Worm (Caenorhabditis elegans) whole organism, mixed stage, embryonic: ENCODE results near the gene C36A4.10.

Experiments used
- M03D4.4 ChIP-seq: sonication (generic microtip); optimal IDR thresholded peaks from 2 replicates; lab custom pipeline; 2017; ENCODE audit warnings: mild to moderate bottlenecking, missing genetic modification characterization, missing compliant biosample characterization
- bed-3 ChIP-seq: fragments of 200-800 bp; sonication (Bioruptor generic); optimal IDR thresholded peaks from 3 replicates; lab custom pipeline; 2018; ENCODE audit warnings: mild to moderate bottlenecking, missing genetic modification characterization, moderate library complexity, missing compliant biosample characterization
- blmp-1 ChIP-seq: fragments of 150-350 bp; optimal IDR thresholded peaks from 2 replicates; lab custom pipeline; 2014; ENCODE audit warnings: missing biosample characterization, missing genetic modification characterization
- ceh-39 ChIP-seq: fragments of 150-350 bp; optimal IDR thresholded peaks from 2 replicates; lab custom pipeline; 2014; ENCODE audit warnings: missing biosample characterization, missing genetic modification characterization
- ceh-43 ChIP-seq: fragments of 200-800 bp; sonication (Bioruptor generic); optimal IDR thresholded peaks from 2 replicates; lab custom pipeline; 2018; ENCODE audit warnings: mild to moderate bottlenecking, missing genetic modification characterization, moderate library complexity, missing compliant biosample characterization
- ceh-83 ChIP-seq: fragments of 200-800 bp; sonication (Bioruptor generic); optimal IDR thresholded peaks from 2 replicates; lab custom pipeline; 2018; ENCODE audit warnings: mild to moderate bottlenecking, missing genetic modification characterization, missing compliant biosample characterization
- ces-1 ChIP-seq: fragments of 150-350 bp; optimal IDR thresholded peaks from 2 replicates; lab custom pipeline; 2014; ENCODE audit warnings: missing biosample characterization, missing genetic modification reagents, missing genetic modification characterization
- cnd-1 ChIP-seq: fragments of 200-800 bp; sonication (Bioruptor generic); optimal IDR thresholded peaks from 2 replicates; lab custom pipeline; 2018; ENCODE audit warnings: mild to moderate bottlenecking, missing genetic modification characterization, missing compliant biosample characterization
- drap-1 ChIP-seq: fragments of 200-800 bp; sonication (Bioruptor generic); optimal IDR thresholded peaks from 3 replicates; lab custom pipeline; 2018; ENCODE audit warnings: mild to moderate bottlenecking, missing genetic modification characterization, missing compliant biosample characterization
- elt-1 ChIP-seq: sonication (generic microtip); optimal IDR thresholded peaks from 2 replicates; lab custom pipeline; 2017; ENCODE audit warnings: missing genetic modification characterization, mild to moderate bottlenecking, missing compliant biosample characterization, antibody characterized with exemption, moderate library complexity, borderline replicate concordance; ENCODE audit not compliant: insufficient read depth
- elt-3 ChIP-seq: fragments of 150-350 bp; optimal IDR thresholded peaks from 2 replicates; lab custom pipeline; 2014; ENCODE audit warnings: missing biosample characterization, missing genetic modification characterization
- flh-1 ChIP-seq: fragments of 200-800 bp; sonication (Bioruptor generic); optimal IDR thresholded peaks from 2 replicates; lab custom pipeline; 2018; ENCODE audit warnings: mild to moderate bottlenecking, missing genetic modification characterization, moderate library complexity, missing compliant biosample characterization
- ham-2 ChIP-seq: fragments of 200-800 bp; sonication (Bioruptor generic); optimal IDR thresholded peaks from 2 replicates; lab custom pipeline; 2018; ENCODE audit warnings: mild to moderate bottlenecking, missing genetic modification characterization, missing compliant biosample characterization
- hlh-1 ChIP-seq: fragments of 150-350 bp; optimal IDR thresholded peaks from 2 replicates; lab custom pipeline; 2014; ENCODE audit warnings: missing biosample characterization, missing genetic modification reagents, missing genetic modification characterization
- lin-13 ChIP-seq: fragments of 150-350 bp; optimal IDR thresholded peaks from 2 replicates; lab custom pipeline; 2014; ENCODE audit warnings: missing biosample characterization, missing genetic modification characterization
- lin-32 ChIP-seq: fragments of 200-800 bp; sonication (Bioruptor generic); optimal IDR thresholded peaks from 2 replicates; lab custom pipeline; 2018; ENCODE audit warnings: mild to moderate bottlenecking, missing genetic modification characterization, missing compliant biosample characterization
- lsy-2 ChIP-seq: fragments of 150-350 bp; optimal IDR thresholded peaks from 2 replicates; lab custom pipeline; 2014; ENCODE audit warnings: missing biosample characterization, missing genetic modification characterization
- mab-5 ChIP-seq: fragments of 150-350 bp; optimal IDR thresholded peaks from 2 replicates; lab custom pipeline; 2014; ENCODE audit warnings: missing biosample characterization, missing genetic modification characterization
- mep-1 ChIP-seq: fragments of 150-350 bp; optimal IDR thresholded peaks from 2 replicates; lab custom pipeline; 2017; ENCODE audit warnings: missing biosample characterization, missing genetic modification reagents, missing genetic modification characterization, inconsistent platforms
- mls-2 ChIP-seq: sonication (generic microtip); optimal IDR thresholded peaks from 2 replicates; lab custom pipeline; 2016; ENCODE audit warnings: mild to moderate bottlenecking, missing genetic modification characterization, moderate library complexity, missing compliant biosample characterization
- nhr-12 ChIP-seq: fragments of 150-350 bp; optimal IDR thresholded peaks from 2 replicates; lab custom pipeline; 2014; ENCODE audit warnings: missing biosample characterization, missing genetic modification characterization
- nhr-2 ChIP-seq: fragments of 150-350 bp; optimal IDR thresholded peaks from 2 replicates; lab custom pipeline; 2014; ENCODE audit warnings: missing biosample characterization, missing genetic modification characterization
- nhr-237 ChIP-seq: fragments of 150-350 bp; optimal IDR thresholded peaks from 2 replicates; lab custom pipeline; 2014; ENCODE audit warnings: missing biosample characterization, missing genetic modification characterization
- nhr-28 ChIP-seq: fragments of 150-350 bp; optimal IDR thresholded peaks from 2 replicates; lab custom pipeline; 2014; ENCODE audit warnings: missing biosample characterization, missing genetic modification characterization
- nhr-76 ChIP-seq: sonication (generic microtip); optimal IDR thresholded peaks from 2 replicates; lab custom pipeline; 2017; ENCODE audit warnings: missing biosample characterization, missing genetic modification characterization
- pha-4 ChIP-seq: fragments of 150-350 bp; optimal IDR thresholded peaks from 2 replicates; lab custom pipeline; 2018; ENCODE audit warnings: missing biosample characterization, missing genetic modification reagents, missing genetic modification characterization
- sem-2 ChIP-seq: fragments of 200-800 bp; sonication (Bioruptor generic); optimal IDR thresholded peaks from 2 replicates; lab custom pipeline; 2018; ENCODE audit warnings: mild to moderate bottlenecking, missing genetic modification characterization, missing compliant biosample characterization
- snpc-4 ChIP-seq: fragments of 150-350 bp; optimal IDR thresholded peaks from 2 replicates; lab custom pipeline; 2014; ENCODE audit warnings: missing biosample characterization, missing genetic modification characterization
- sptf-1 ChIP-seq: sonication (generic microtip); optimal IDR thresholded peaks from 2 replicates; lab custom pipeline; 2017; ENCODE audit warnings: mild to moderate bottlenecking, missing genetic modification characterization, moderate library complexity, missing compliant biosample characterization
- tbx-8 ChIP-seq: fragments of 200-800 bp; sonication (Bioruptor generic); optimal IDR thresholded peaks from 2 replicates; lab custom pipeline; 2018; ENCODE audit warnings: mild to moderate bottlenecking, missing genetic modification characterization, moderate library complexity, missing compliant biosample characterization
- unc-120 ChIP-seq: sonication (generic microtip); optimal IDR thresholded peaks from 2 replicates; lab custom pipeline; 2017; ENCODE audit warnings: missing genetic modification characterization, missing compliant biosample characterization; ENCODE audit not compliant: poor library complexity, severe bottlenecking
- unc-39 ChIP-seq: fragments of 150-350 bp; optimal IDR thresholded peaks from 2 replicates; lab custom pipeline; 2014; ENCODE audit warnings: missing biosample characterization, missing genetic modification characterization
- unc-62 ChIP-seq: fragments of 150-350 bp; optimal IDR thresholded peaks from 2 replicates; lab custom pipeline; 2014; ENCODE audit warnings: missing biosample characterization, missing genetic modification reagents, missing genetic modification characterization
- zip-8 ChIP-seq: fragments of 150-350 bp; optimal IDR thresholded peaks from 2 replicates; lab custom pipeline; 2014; ENCODE audit warnings: missing biosample characterization, missing genetic modification characterization
- ztf-11 ChIP-seq: fragments of 150-350 bp; optimal IDR thresholded peaks from 2 replicates; lab custom pipeline; 2014; ENCODE audit warnings: missing biosample characterization, missing genetic modification characterization

C36A4.10 gene

DNA sequence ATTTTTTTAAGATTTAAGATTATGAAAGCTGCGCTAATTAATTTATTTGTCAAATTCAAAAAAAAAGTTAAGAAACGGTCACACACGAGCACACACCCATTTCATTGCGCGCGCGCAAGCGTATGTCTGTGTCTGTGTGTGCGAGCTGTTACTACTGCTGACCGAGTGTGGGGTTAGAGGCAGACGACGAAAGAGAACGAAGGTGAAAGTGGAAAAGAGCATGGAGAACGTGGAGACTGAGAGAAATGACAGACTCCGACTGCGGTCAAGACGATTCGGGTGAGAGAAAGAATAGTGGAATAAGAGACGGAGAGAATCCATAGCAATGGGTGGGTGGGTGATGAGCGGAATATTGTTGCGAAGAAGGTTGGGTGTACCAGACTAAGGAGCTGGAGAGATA is 11.1 kb downstream of the C36A4.10 start:
- TF ChIP-seq unc-120 (tag; lab: Kevin White, UChicago): peak; percentile 84
- no peak for TF ChIP-seq bed-3 (GFP tag; lab: Kevin White, UChicago)
- peak; percentile 42 for TF ChIP-seq ces-1 (GFP tag; lab: Kevin White, UChicago)
- peak; percentile 90 for TF ChIP-seq blmp-1
- peak; percentile 43 for TF ChIP-seq drap-1 (GFP tag; lab: Kevin White, UChicago)
- peak; percentile 11 for TF ChIP-seq M03D4.4 (tag; lab: Kevin White, UChicago)
- TF ChIP-seq nhr-237 (tag; lab: Kevin White, UChicago): peak; percentile 9
- TF ChIP-seq flh-1 (GFP tag; lab: Kevin White, UChicago): no peak
- TF ChIP-seq cnd-1: peak; percentile 69
- TF ChIP-seq tbx-8 (GFP tag; lab: Kevin White, UChicago): no peak
- peak; percentile 74 for TF ChIP-seq unc-62 (GFP tag; lab: Kevin White, UChicago)
- TF ChIP-seq lsy-2 (tag; lab: Kevin White, UChicago): peak; percentile 15
- no peak for TF ChIP-seq ceh-83
- no peak for TF ChIP-seq snpc-4 (tag; lab: Kevin White, UChicago)
- no peak for TF ChIP-seq zip-8 (tag; lab: Kevin White, UChicago)
- no peak for TF ChIP-seq nhr-76 (tag; lab: Kevin White, UChicago)
- no peak for TF ChIP-seq nhr-12 (tag; lab: Kevin White, UChicago)
- peak; percentile 64 for TF ChIP-seq ham-2 (GFP tag; lab: Kevin White, UChicago)
- peak; percentile 45 for TF ChIP-seq hlh-1 (tag; lab: Kevin White, UChicago)
- TF ChIP-seq lin-13: peak; percentile 63
- no peak for TF ChIP-seq sem-2 (GFP tag; lab: Kevin White, UChicago)
- TF ChIP-seq unc-39: no peak
- TF ChIP-seq sptf-1 (tag; lab: Kevin White, UChicago): peak; percentile 67
- peak; percentile 46 for TF ChIP-seq mls-2 (tag; lab: Kevin White, UChicago)
- TF ChIP-seq ztf-11 (tag; lab: Kevin White, UChicago): no peak
- no peak for TF ChIP-seq ceh-43
- no peak for TF ChIP-seq mab-5 (tag; lab: Kevin White, UChicago)
- no peak for TF ChIP-seq elt-1
- peak; percentile 80 for TF ChIP-seq nhr-2 (tag; lab: Kevin White, UChicago)
- peak; percentile 53 for TF ChIP-seq mep-1
- no peak for TF ChIP-seq nhr-28 (tag; lab: Kevin White, UChicago)
- TF ChIP-seq lin-32 (GFP tag; lab: Kevin White, UChicago): peak; percentile 30
- TF ChIP-seq pha-4: peak; percentile 81
- TF ChIP-seq elt-3 (tag; lab: Kevin White, UChicago): no peak
- peak; percentile 35 for TF ChIP-seq ceh-39 (tag; lab: Kevin White, UChicago)
- TF ChIP-seq, all 35 proteins: peak for 19

DNA sequence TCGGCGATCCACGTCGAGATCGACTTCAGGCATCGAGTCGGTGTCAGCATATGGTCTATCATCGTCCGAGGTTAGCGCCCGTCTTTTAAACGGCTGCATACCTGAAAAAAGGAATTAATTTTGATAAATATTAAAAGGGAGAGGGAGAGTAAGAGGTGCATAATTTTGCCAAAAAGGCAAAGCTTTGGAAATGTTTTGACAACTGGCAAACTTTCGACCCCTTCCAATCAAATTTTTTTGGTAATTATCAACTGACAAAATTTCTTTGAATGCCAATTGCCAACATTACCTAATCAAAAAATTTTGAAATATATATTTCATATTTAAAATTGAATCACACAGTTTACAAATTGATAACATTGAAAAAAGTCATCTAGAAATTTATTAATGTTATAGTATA is 11.7 kb downstream of the C36A4.10 start, which contains the start of gene dpy-27:
TSS of gene dpy-27 (minus strand) at position 101 of the 400 bp plus-strand sequence.
- TF ChIP-seq elt-1: no peak
- TF ChIP-seq elt-3 (tag; lab: Kevin White, UChicago): no peak
- no peak for TF ChIP-seq sem-2 (GFP tag; lab: Kevin White, UChicago)
- TF ChIP-seq nhr-2 (tag; lab: Kevin White, UChicago): no peak
- TF ChIP-seq mab-5 (tag; lab: Kevin White, UChicago): no peak
- no peak for TF ChIP-seq ztf-11 (tag; lab: Kevin White, UChicago)
- no peak for TF ChIP-seq mls-2 (tag; lab: Kevin White, UChicago)
- no peak for TF ChIP-seq ces-1 (GFP tag; lab: Kevin White, UChicago)
- no peak for TF ChIP-seq lsy-2 (tag; lab: Kevin White, UChicago)
- no peak for TF ChIP-seq cnd-1
- no peak for TF ChIP-seq flh-1 (GFP tag; lab: Kevin White, UChicago)
- no peak for TF ChIP-seq ceh-43
- no peak for TF ChIP-seq nhr-237 (tag; lab: Kevin White, UChicago)

DNA sequence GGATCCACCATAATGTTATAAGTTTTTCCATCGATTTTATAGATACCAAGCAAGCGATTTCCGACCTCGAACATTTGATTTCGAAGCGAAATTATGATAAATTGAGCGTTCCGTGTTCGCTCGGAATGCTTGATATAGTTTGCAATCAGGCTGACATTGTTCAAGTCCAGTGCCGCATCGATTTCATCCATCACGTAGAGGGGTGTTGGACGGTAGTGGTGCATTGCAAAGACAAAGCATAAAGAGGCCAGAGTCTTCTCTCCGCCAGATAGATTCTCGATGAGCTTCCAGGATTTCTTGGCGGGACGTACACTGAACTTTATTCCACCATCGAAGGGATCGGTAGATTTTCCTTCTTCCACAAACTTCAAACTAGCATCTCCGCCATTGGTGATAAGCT is 16.9 kb downstream of the C36A4.10 start:
- TF ChIP-seq hlh-1 (tag; lab: Kevin White, UChicago) (no peak), lsy-2 (tag; lab: Kevin White, UChicago) (no peak), unc-39 (no peak), ceh-83 (no peak), mls-2 (tag; lab: Kevin White, UChicago) (no peak), snpc-4 (tag; lab: Kevin White, UChicago) (no peak), lin-32 (GFP tag; lab: Kevin White, UChicago) (no peak), blmp-1 (no peak), mab-5 (tag; lab: Kevin White, UChicago) (no peak)
- TF ChIP-seq, all 35 proteins: peak for 0
